Fruit fly (Drosophila melanogaster): ENCODE measurements around the gene Rbfox1.

DNA sequence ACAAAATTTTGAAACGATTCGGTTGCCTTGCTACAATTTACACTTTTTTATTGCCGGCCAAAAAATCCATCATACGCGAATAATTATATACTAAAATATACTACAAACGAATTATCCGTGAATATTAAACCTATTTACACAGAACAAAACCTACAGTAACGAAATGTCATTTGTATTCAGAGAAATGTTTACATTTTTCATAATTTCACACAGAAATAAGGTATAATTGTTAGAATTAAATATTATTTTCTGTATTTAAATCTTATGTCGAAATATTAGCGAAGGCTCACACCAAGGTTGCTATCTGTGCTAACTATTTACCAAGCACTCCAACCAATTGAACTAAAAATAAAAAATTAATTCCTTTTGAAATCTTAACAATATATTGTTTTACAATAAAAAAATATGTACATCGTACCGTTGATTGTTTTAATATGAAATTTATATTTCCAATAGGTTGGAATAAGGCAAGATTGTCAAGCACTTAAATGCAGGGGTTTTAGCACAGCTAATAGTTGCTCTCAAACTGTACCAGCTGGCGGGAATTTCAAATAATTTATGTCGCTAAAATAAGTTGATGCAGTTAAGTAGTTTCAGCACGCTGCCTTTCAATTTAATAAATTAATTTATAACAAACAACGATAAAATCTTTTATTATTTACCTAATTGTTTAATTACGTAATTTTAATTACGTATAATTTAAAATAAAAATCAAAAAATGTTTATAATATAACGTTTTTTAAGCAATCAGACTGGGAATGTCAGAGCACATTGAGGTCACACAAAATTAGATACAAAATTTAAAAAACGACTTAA is 18.0 kb upstream of the Rbfox1 start, which contains the start of the genes Gem3 and CG32061:
- TF ChIP-seq fd96Ca (GFP tag; IDR thresholded peaks at IDR 0.05) (no peak), Pif1A (GFP tag; optimal IDR thresholded peaks at IDR 0.05) (no peak), D1 (tag; optimal IDR thresholded peaks at IDR 0.05) (peak; percentile 14), CG10348 (GFP tag; IDR thresholded peaks at IDR 0.05) (no peak), CG4496 (GFP tag; IDR thresholded peaks at IDR 0.05) (no peak)

All from whole organism, pupa.